Fruit fly (Drosophila melanogaster): ENCODE results near the gene HDAC11.

Gene HDAC11

DNA sequence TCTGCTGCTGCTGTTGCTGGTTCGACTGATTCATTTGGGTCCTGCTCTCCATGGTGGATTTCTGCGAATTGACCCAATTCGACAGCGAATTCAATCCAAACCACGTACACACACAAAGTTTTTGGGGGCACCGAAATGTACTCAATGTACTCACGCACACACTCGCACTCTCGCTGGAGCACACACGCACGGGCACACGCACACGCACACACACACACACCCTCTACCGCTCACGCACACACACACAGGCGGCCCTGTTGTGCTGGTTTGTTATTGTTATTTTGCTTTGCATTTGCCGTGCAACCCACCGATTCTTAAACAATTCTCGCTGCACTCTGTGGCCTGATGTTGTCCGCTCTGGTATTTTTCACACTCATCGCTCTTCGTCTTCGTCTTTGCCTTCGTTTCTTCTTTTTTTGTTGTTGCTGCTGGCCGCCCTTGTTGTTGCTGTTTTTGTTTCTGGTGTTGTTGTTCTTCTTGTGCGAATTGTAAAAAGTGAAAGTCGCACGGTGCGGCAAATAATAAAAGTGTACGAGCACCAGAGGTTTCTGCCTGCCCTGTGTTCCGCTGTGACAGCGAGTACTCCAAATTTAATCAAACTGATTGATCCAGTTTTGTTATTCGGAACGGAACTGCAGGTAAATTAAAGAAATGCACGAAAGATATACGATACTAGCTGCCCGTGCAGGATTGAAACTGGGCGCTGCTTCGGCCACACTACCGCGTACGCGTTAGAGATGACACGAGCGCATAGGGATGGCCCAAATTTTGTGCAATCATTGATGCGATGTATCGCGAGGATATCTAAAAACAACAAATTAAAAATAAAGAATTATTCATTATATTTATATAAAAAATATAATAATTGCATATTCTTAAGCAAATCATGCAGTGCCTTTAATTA, 20.1 kb upstream of the HDAC11 start, which contains the start of gene CG3744 (continued):
- TF ChIP-seq Sox102F (GFP tag; optimal IDR thresholded peaks at IDR 0.05) = peak; percentile 90
- no peak for TF ChIP-seq D (optimal IDR thresholded peaks at IDR 0.05)
- TF ChIP-seq D (GFP tag; optimal IDR thresholded peaks at IDR 0.05) = peak; percentile 76
- TF ChIP-seq CG15696 (tag; optimal IDR thresholded peaks at IDR 0.05) = peak; percentile 91
- TF ChIP-seq Hand (GFP tag; optimal IDR thresholded peaks at IDR 0.05) = peak; percentile 68
- TF ChIP-seq BEAF-32 (GFP tag; optimal IDR thresholded peaks at IDR 0.05) = peak; percentile 92
- TF ChIP-seq Awh (GFP tag; IDR thresholded peaks at IDR 0.05) = peak; percentile 84
- peak; percentile 82 for TF ChIP-seq sens (GFP tag)
- peak; percentile 74 for TF ChIP-seq mirr (GFP tag; optimal IDR thresholded peaks at IDR 0.05)
- peak; percentile 43 for TF ChIP-seq gcm2 (GFP tag; optimal IDR thresholded peaks at IDR 0.05)
- peak; percentile 63 for TF ChIP-seq Dad (GFP tag; optimal IDR thresholded peaks at IDR 0.05)
- peak; percentile 94 for TF ChIP-seq Hr39 (optimal IDR thresholded peaks at IDR 0.05)
- peak in 1 of 3 experiments; percentile 88 for TF ChIP-seq lola (GFP tag; optimal IDR thresholded peaks at IDR 0.05)
- peak; percentile 91 for TF ChIP-seq cas (GFP tag; IDR thresholded peaks at IDR 0.05)
- TF ChIP-seq unc-4 (GFP tag; IDR thresholded peaks at IDR 0.05; ENCODE audit: partially characterized antibody) = peak; percentile 93
- peak; percentile 85 for TF ChIP-seq ems (GFP tag; optimal IDR thresholded peaks at IDR 0.05)
- TF ChIP-seq pum (GFP tag; optimal IDR thresholded peaks at IDR 0.05) = peak; percentile 68
- TF ChIP-seq slp2 (GFP tag; optimal IDR thresholded peaks at IDR 0.05) = peak; percentile 33
- TF ChIP-seq ab (GFP tag; optimal IDR thresholded peaks at IDR 0.05) = peak; percentile 66
- peak; percentile 92 for TF ChIP-seq CG8765 (GFP tag; IDR thresholded peaks at IDR 0.05)
- TF ChIP-seq NC2β (GFP tag; optimal IDR thresholded peaks at IDR 0.05) = peak; percentile 35
- TF ChIP-seq hth (optimal IDR thresholded peaks at IDR 0.05) = no peak
- TF ChIP-seq grau (tag; optimal IDR thresholded peaks at IDR 0.05) = peak; percentile 92
- TF ChIP-seq ap (GFP tag; IDR thresholded peaks at IDR 0.05) = peak; percentile 84
- TF ChIP-seq CG3065 (GFP tag; optimal IDR thresholded peaks at IDR 0.05) = peak; percentile 76
- TF ChIP-seq CG4707 (GFP tag; optimal IDR thresholded peaks at IDR 0.05) = peak; percentile 11
- peak; percentile 77; the same call in 1 of the 2 replicates for TF ChIP-seq Oaz (GFP tag; IDR thresholded peaks at IDR 0.05)
- peak; percentile 19 for TF ChIP-seq TFAM (GFP tag; optimal IDR thresholded peaks at IDR 0.05)
- peak; percentile 95 for TF ChIP-seq Ptx1 (GFP tag; IDR thresholded peaks at IDR 0.05)
- TF ChIP-seq CG12744 (GFP tag; optimal IDR thresholded peaks at IDR 0.05) = peak; percentile 60
- peak; percentile 71; the same call in 1 of the 2 replicates for TF ChIP-seq dati (GFP tag; IDR thresholded peaks at IDR 0.05)
- TF ChIP-seq BtbVII (GFP tag; optimal IDR thresholded peaks at IDR 0.05) = peak; percentile 77
- peak; percentile 90 for TF ChIP-seq az2 (GFP tag; optimal IDR thresholded peaks at IDR 0.05)
- peak; percentile 57 for TF ChIP-seq gro (GFP tag; optimal IDR thresholded peaks at IDR 0.05)
- TF ChIP-seq Lhr (GFP tag; optimal IDR thresholded peaks at IDR 0.05) = peak; percentile 92
- TF ChIP-seq Ada2b (GFP tag; IDR thresholded peaks at IDR 0.05) = peak; percentile 93
- TF ChIP-seq bab2 (GFP tag; optimal IDR thresholded peaks at IDR 0.05) = peak; percentile 75
- peak; percentile 96 for TF ChIP-seq CG13287 (GFP tag; IDR thresholded peaks at IDR 0.05; ENCODE audit: partially characterized antibody)
- TF ChIP-seq CG11695 (GFP tag; IDR thresholded peaks at IDR 0.05) = peak; percentile 89
- peak; percentile 88 for TF ChIP-seq CG10959 (GFP tag; IDR thresholded peaks at IDR 0.05)
- peak; percentile 94 for TF ChIP-seq H2.0 (GFP tag; IDR thresholded peaks at IDR 0.05)
- TF ChIP-seq zfh1 (GFP tag; IDR thresholded peaks at IDR 0.05) = peak; percentile 96
- no peak for TF ChIP-seq fd102C (GFP tag; optimal IDR thresholded peaks at IDR 0.05)
- peak; percentile 79 for TF ChIP-seq zen (tag; optimal IDR thresholded peaks at IDR 0.05)
- TF ChIP-seq bcd (GFP tag; optimal IDR thresholded peaks at IDR 0.05) = peak; percentile 91
- TF ChIP-seq CG2712 (tag; optimal IDR thresholded peaks at IDR 0.05) = peak; percentile 94
- peak; percentile 45 for TF ChIP-seq NC2α (GFP tag; optimal IDR thresholded peaks at IDR 0.05)
- peak; percentile 68 for TF ChIP-seq sr (GFP tag; IDR thresholded peaks at IDR 0.05)
- no peak for TF ChIP-seq bigmax (GFP tag; optimal IDR thresholded peaks at IDR 0.05)
- peak; percentile 95 for TF ChIP-seq CG14014 (GFP tag; IDR thresholded peaks at IDR 0.05)
